Fruit fly (Drosophila melanogaster) whole organism, prepupa: ENCODE measurements around the gene RpS8.

Experiments
- Blimp-1 ChIP-seq: fragments of 200-800 bp; sonication (Bioruptor generic); optimal IDR thresholded peaks from 3 replicates; lab custom pipeline; 2017; ENCODE audit warnings: missing biosample characterization, missing genetic modification characterization, mild to moderate bottlenecking, moderate library complexity, missing genetic modification reagents
- CG10669 ChIP-seq: fragments of 200-800 bp; sonication (Bioruptor generic); optimal IDR thresholded peaks from 3 replicates; lab custom pipeline; 2018; ENCODE audit warnings: missing biosample characterization, mild to moderate bottlenecking, missing genetic modification characterization, moderate library complexity
- CG11294 ChIP-seq: fragments of 200-800 bp; sonication (Bioruptor generic); IDR thresholded peaks from 2 replicates; pipeline ENCODE4 v1.3.6; 2022; ENCODE audit warnings: missing biosample characterization, missing genetic modification characterization
- CG1621 ChIP-seq: fragments of 200-800 bp; sonication (Bioruptor generic); optimal IDR thresholded peaks from 3 replicates; lab custom pipeline; 2018; ENCODE audit warnings: missing biosample characterization, mild to moderate bottlenecking, missing genetic modification characterization
- CG16779 ChIP-seq: fragments of 200-800 bp; sonication (Bioruptor generic); optimal IDR thresholded peaks from 3 replicates; lab custom pipeline; 2017; ENCODE audit warnings: missing biosample characterization, mild to moderate bottlenecking, missing genetic modification characterization
- CG31627 ChIP-seq: fragments of 200-800 bp; sonication (Bioruptor generic); optimal IDR thresholded peaks from 3 replicates; lab custom pipeline; 2016; ENCODE audit warnings: missing biosample characterization, missing genetic modification characterization
- CG32006 ChIP-seq: fragments of 200-800 bp; sonication (Bioruptor generic); optimal IDR thresholded peaks from 3 replicates; lab custom pipeline; 2017; ENCODE audit warnings: missing biosample characterization, mild to moderate bottlenecking, missing genetic modification characterization
- CG34406 ChIP-seq: fragments of 200-800 bp; sonication (Bioruptor generic); optimal IDR thresholded peaks from 3 replicates; lab custom pipeline; 2016; ENCODE audit warnings: missing biosample characterization, missing genetic modification characterization
- CG6163 ChIP-seq: fragments of 200-800 bp; sonication (Bioruptor generic); IDR thresholded peaks from 3 replicates; pipeline ENCODE4 v1.3.6; 2022; ENCODE audit warnings: missing biosample characterization, missing genetic modification characterization
- CG6808 ChIP-seq: fragments of 200-800 bp; sonication (Bioruptor generic); optimal IDR thresholded peaks from 3 replicates; lab custom pipeline; 2017; ENCODE audit warnings: missing biosample characterization, missing genetic modification characterization, mild to moderate bottlenecking, moderate library complexity, missing genetic modification reagents
- CG6854 ChIP-seq: fragments of 200-800 bp; sonication (Bioruptor generic); optimal IDR thresholded peaks from 2 replicates; lab custom pipeline; 2017; ENCODE audit warnings: missing biosample characterization, mild to moderate bottlenecking, missing genetic modification characterization
- CG7368 ChIP-seq: fragments of 200-800 bp; sonication (Bioruptor generic); optimal IDR thresholded peaks from 3 replicates; lab custom pipeline; 2016; ENCODE audit warnings: missing biosample characterization, missing genetic modification characterization
- CG8119 ChIP-seq: fragments of 200-800 bp; sonication (Bioruptor generic); IDR thresholded peaks from 3 replicates; pipeline ENCODE4 v1.3.6; 2022; ENCODE audit warnings: missing biosample characterization, missing genetic modification characterization
- CG8319 ChIP-seq: fragments of 200-800 bp; sonication (Bioruptor generic); optimal IDR thresholded peaks from 3 replicates; lab custom pipeline; 2016; ENCODE audit warnings: missing biosample characterization, missing genetic modification characterization
- Eip75B ChIP-seq: fragments of 200-800 bp; sonication (Bioruptor generic); optimal IDR thresholded peaks from 3 replicates; lab custom pipeline; 2016; ENCODE audit warnings: missing biosample characterization, missing genetic modification characterization
- Eip78C ChIP-seq: fragments of 200-800 bp; sonication (Bioruptor generic); peaks from one replicate; lab custom pipeline; 2016; ENCODE audit warnings: missing biosample characterization, missing genetic modification characterization
- Eip93F ChIP-seq: fragments of 200-800 bp; sonication (Bioruptor generic); optimal IDR thresholded peaks from 2 replicates; lab custom pipeline; 2016; ENCODE audit warnings: missing biosample characterization, mild to moderate bottlenecking, missing genetic modification characterization
- Ets96B ChIP-seq: fragments of 200-800 bp; optimal IDR thresholded peaks from 2 replicates; lab custom pipeline; 2019; ENCODE audit warnings: missing biosample characterization, mild to moderate bottlenecking, missing genetic modification characterization, moderate library complexity
- Hr39 ChIP-seq: fragments of 200-800 bp; sonication (Bioruptor generic); optimal IDR thresholded peaks from 2 replicates; lab custom pipeline; 2016; ENCODE audit warnings: missing biosample characterization, missing genetic modification characterization
- Hr4 ChIP-seq: fragments of 200-800 bp; sonication (Bioruptor generic); optimal IDR thresholded peaks from 3 replicates; lab custom pipeline; 2016; ENCODE audit warnings: missing biosample characterization, missing genetic modification characterization
- Sox14 ChIP-seq: fragments of 200-800 bp; sonication (Bioruptor generic); optimal IDR thresholded peaks from 3 replicates; lab custom pipeline; 2016; ENCODE audit warnings: missing biosample characterization, missing genetic modification characterization
- achi ChIP-seq: fragments of 200-800 bp; sonication (Bioruptor generic); optimal IDR thresholded peaks from 3 replicates; lab custom pipeline; 2016; ENCODE audit warnings: missing biosample characterization, missing genetic modification characterization
- acj6 ChIP-seq: fragments of 200-800 bp; sonication (Bioruptor generic); optimal IDR thresholded peaks from 3 replicates; lab custom pipeline; 2016; ENCODE audit warnings: missing biosample characterization, missing genetic modification characterization
- cyc ChIP-seq: fragments of 200-800 bp; sonication (Bioruptor generic); optimal IDR thresholded peaks from 3 replicates; lab custom pipeline; 2016; ENCODE audit warnings: missing biosample characterization, missing genetic modification characterization
- dsx ChIP-seq: fragments of 200-800 bp; optimal IDR thresholded peaks from 3 replicates; lab custom pipeline; 2019; ENCODE audit warnings: missing biosample characterization, mild to moderate bottlenecking, missing genetic modification characterization, moderate library complexity; ENCODE audit not compliant: poor library complexity, severe bottlenecking
- eg ChIP-seq: fragments of 200-800 bp; sonication (Bioruptor generic); IDR thresholded peaks from 3 replicates; pipeline ENCODE4 v1.3.6; 2022; ENCODE audit warnings: missing biosample characterization, missing genetic modification characterization
- esn ChIP-seq: fragments of 200-800 bp; sonication (Bioruptor generic); optimal IDR thresholded peaks from 2 replicates; lab custom pipeline; 2016; ENCODE audit warnings: missing biosample characterization, mild to moderate bottlenecking, missing genetic modification characterization, moderate library complexity
- fd59A ChIP-seq: fragments of 200-800 bp; sonication (Bioruptor generic); optimal IDR thresholded peaks from 2 replicates; lab custom pipeline; 2017; ENCODE audit warnings: missing biosample characterization, mild to moderate bottlenecking, missing genetic modification characterization, missing genetic modification reagents
- fkh ChIP-seq: fragments of 200-800 bp; sonication (Bioruptor generic); optimal IDR thresholded peaks from 3 replicates; lab custom pipeline; 2017; ENCODE audit warnings: missing biosample characterization, mild to moderate bottlenecking, missing genetic modification characterization, moderate library complexity
- lz ChIP-seq: fragments of 200-800 bp; sonication (Bioruptor generic); optimal IDR thresholded peaks from 3 replicates; lab custom pipeline; 2016; ENCODE audit warnings: missing biosample characterization, missing genetic modification characterization
- net ChIP-seq: fragments of 200-800 bp; sonication (Bioruptor generic); optimal IDR thresholded peaks from 3 replicates; lab custom pipeline; 2016; ENCODE audit warnings: missing biosample characterization, missing genetic modification characterization
- salr ChIP-seq, 2 experiments: fragments of 200-800 bp; sonication (Bioruptor generic); optimal IDR thresholded peaks; 3 replicates each; lab custom pipeline; 2016 to 2018; ENCODE audit warnings: missing biosample characterization in 2 of 2, missing genetic modification characterization in 2 of 2, mild to moderate bottlenecking in 1 of 2
- spab ChIP-seq: fragments of 200-800 bp; sonication (Bioruptor generic); optimal IDR thresholded peaks from 2 replicates; lab custom pipeline; 2017; ENCODE audit warnings: missing biosample characterization, mild to moderate bottlenecking, missing genetic modification characterization, missing genetic modification reagents
- svp ChIP-seq: fragments of 200-800 bp; sonication (Bioruptor generic); peaks from one replicate; lab custom pipeline; 2016; ENCODE audit warnings: missing biosample characterization, missing genetic modification characterization
- vri ChIP-seq: fragments of 200-800 bp; sonication (Bioruptor generic); optimal IDR thresholded peaks from 3 replicates; lab custom pipeline; 2016; ENCODE audit warnings: missing biosample characterization, mild to moderate bottlenecking, missing genetic modification characterization

Gene RpS8

DNA sequence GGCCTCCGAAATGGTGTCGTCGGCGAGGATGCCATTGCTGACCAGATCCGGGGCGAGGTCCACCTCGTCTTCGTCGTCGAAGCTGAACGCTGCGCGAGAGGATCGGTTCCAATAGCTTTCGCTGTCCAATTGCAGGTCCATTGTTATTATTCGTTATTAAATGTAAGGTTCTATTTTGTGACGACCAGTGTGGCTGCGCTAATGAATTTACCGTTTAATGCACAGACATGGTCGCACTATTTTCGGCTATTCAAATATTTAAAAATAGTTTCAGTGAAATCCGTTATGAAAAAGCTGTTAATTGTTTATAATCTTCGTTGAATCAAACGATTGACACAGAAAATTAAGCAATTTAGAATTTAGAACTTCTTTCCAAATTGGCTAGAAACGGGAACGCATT lies 45.1 kb upstream of the RpS8 start, which contains the start of gene Vps16B:
Gene Vps16B (minus strand): TSS at position 186 of the 400 bp plus-strand sequence.
- TF ChIP-seq svp (GFP tag; lab: Kevin White, UChicago) = no peak
- TF ChIP-seq CG31627 (GFP tag; lab: Kevin White, UChicago) = no peak
- TF ChIP-seq Ets96B = no peak
- TF ChIP-seq acj6 (GFP tag; lab: Kevin White, UChicago) = no peak
- no peak for TF ChIP-seq Hr39 (GFP tag; lab: Kevin White, UChicago)
- no peak for TF ChIP-seq Hr4 (GFP tag; lab: Kevin White, UChicago)
- TF ChIP-seq CG7368 (GFP tag; lab: Kevin White, UChicago) = no peak
- TF ChIP-seq Eip75B = no peak

DNA sequence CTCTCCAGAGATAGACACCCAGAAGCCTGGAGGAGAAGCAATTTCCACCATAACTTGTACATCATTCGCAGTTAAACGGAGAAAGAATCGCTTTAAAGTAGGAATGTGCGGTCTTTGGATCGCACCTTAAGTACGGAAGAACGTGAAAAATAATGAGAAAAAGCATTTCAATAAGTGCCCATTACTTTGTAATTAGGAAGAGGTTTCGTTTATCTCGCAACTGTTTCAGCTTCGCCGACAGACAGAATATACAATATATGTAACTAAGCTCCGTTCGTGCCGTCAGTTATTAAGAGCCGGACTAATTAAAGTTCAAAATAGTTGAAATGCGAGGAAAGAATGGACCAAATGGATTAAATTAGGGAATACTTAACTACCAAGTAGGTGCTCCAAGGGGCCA lies 43.7 kb upstream of the RpS8 start, which contains the start of gene CG7829:
Gene CG7829 (minus strand): TSS at position 101 of the 400 bp plus-strand sequence.
- TF ChIP-seq Hr39 (GFP tag; lab: Kevin White, UChicago) (no peak), svp (GFP tag; lab: Kevin White, UChicago) (no peak), dsx (GFP tag; lab: Kevin White, UChicago) (no peak), CG8119 (GFP tag; lab: Robert Waterston, UW) (no peak), CG32006 (GFP tag; lab: Kevin White, UChicago) (no peak), CG6163 (GFP tag; lab: Robert Waterston, UW) (no peak), lz (GFP tag; lab: Kevin White, UChicago) (no peak), CG7368 (GFP tag; lab: Kevin White, UChicago) (no peak), Eip78C (no peak), Ets96B (no peak), spab (GFP tag; lab: Kevin White, UChicago) (no peak), CG1621 (tag; lab: Kevin White, UChicago) (no peak), CG34406 (GFP tag; lab: Kevin White, UChicago) (no peak), vri (GFP tag; lab: Kevin White, UChicago) (no peak)

DNA sequence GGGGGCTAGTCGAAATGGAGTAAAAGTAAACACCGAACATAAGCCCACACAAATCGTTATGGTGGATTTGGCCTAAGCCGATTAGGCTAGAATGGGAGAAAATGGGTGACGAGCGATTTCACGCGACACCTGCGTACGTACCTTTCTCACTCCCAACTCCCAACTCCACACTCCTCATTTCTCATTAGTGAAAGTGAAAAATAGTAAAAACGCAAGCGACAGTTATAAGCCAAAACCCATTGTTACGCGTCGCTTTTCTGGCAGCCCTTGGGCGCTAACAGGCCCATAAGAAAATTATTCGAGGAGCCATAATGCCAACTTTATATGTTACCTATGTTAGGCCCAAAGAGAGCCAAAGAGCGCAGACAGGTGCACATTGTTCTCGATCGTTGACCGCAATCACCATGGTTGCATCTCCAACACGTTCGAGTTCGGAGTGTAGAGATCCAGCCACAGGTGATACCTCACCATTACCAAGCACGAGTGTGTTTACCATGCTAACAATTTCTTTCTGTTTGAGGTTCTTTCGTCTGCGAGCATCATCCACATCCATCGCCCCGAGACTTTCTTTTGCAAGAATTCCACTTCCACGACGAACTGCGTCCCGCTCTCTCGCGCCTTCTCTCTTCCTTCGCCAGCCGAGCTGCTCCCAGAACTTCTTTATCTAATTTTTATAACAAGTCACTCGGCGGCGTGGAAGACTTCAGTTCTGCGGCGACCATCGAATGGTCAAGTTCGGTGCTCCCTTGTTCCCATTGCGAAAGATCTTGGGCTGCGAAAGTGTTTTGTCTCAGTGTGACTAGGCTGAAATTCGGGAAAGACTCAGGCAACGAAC lies 42.7 kb upstream of the RpS8 start, which contains the start of gene neo:
Gene neo (plus strand): TSS at position 698 of the 835 bp plus-strand sequence.
- TF ChIP-seq eg (GFP tag; lab: Robert Waterston, UW) (peak; percentile 31; the same call in 1 of the 3 replicates), CG6854 (GFP tag; lab: Kevin White, UChicago) (peak; percentile 70), CG6163 (GFP tag; lab: Robert Waterston, UW) (0 out of 3 replicates have a peak, but pooled peaks have one; percentile 15), fd59A (GFP tag; lab: Kevin White, UChicago) (no peak)

DNA sequence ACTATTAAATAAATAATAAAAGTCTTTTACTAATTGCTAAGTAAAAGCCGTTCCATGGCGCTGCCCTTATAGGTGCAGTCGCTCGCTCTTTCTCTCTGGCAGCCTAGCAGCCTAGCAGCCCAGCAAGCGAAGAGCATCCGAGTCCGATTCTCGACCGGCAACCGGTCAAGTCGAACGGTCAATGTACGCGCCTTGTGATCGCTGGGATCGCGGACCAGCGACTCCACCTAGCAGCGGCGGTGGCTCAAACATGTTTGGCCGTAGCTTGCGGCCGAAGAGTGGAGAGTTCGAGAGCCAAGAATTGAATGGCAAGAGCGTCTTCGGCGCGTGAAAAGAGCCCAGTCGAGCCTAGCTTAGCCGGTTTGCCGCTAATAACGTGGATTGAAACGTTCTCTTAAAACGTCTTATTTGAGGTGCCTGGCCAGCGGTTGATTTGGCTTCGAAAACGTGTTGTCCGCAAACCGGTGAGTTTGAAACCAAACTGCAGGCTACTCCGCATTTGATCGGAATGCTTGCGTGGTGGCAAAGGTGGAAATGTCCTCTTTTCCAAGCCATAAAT lies 32.1 kb upstream of the RpS8 start:
- no peak for TF ChIP-seq Hr39 (GFP tag; lab: Kevin White, UChicago)
- peak; percentile 26 for TF ChIP-seq Eip78C
- peak; percentile 29; the same call in 1 of the 3 replicates for TF ChIP-seq CG8119 (GFP tag; lab: Robert Waterston, UW)

DNA sequence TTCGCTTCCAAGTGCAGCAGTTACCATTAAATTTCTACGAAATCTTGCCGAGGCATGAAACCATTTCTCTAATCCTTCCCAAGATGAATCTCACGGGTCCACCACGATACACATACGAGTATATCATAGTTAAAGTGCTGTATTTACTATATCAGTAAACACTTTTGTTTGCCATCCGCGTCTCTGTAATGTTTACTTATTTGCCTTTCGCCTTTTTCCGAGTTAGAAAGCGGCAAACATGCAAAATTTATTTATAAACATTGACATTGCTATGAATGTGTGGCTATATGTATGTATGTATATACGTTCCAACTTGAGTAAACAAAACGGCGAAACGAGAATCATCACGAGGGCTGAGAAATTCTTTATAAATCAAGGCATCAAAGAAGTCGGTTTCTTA lies 30.5 kb upstream of the RpS8 start:
- TF ChIP-seq fkh (GFP tag; lab: Kevin White, UChicago) = peak; percentile 84
- no peak for TF ChIP-seq salr (GFP tag; optimal IDR thresholded peaks at IDR 0.05; lab: Kevin White, UChicago)
- TF ChIP-seq Eip78C = peak; percentile 37
- no peak for TF ChIP-seq CG32006 (GFP tag; lab: Kevin White, UChicago)

DNA sequence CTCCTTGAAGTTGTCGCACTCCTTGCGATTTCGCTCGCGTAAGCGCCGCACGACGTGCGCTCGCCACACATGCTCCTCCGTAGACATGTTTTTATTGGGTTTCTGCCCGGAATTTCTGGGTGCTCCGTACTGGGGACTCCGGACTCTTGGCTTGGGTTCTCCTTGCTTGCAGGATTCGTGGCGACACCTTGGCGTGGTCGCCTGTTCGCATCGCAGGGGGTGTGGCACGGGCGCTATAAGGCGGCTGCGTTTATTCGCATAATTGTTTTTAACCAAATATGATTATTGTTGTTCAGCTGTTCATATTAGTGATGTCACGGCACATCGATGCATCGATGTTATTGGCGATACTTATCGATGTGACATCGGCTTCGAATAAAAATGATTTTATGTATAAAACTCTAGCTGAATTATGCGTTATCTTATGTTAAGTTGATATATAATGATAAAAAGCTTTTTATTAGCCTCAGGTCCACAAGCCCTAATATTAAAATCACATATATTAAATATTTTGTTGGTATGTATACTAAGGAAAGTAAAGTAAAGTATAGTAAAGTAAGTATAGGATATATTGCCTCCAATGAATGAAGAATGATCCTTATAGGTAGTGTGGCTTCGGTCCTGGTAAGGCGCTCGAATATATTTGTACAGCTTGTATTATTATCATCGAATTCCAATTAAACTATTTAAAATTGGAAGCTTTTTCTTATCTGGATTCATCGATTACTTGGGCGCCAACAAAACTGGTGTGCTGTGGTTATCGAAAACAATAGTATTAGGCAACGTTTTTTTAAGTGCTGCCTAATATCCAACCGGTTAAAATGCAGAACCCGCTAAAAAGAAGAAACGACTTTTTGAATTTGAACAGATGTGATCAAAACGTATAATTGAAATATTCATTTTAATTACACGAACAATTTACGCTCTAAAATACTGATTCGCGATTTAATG lies 26.3 kb upstream of the RpS8 start, which contains the start of gene Atg16:
Gene Atg16 (minus strand): TSS at position 343 of the 951 bp plus-strand sequence.
- TF ChIP-seq Sox14 = peak; percentile 1
- TF ChIP-seq CG7368 (GFP tag; lab: Kevin White, UChicago) = no peak
- TF ChIP-seq lz (GFP tag; lab: Kevin White, UChicago) = no peak
- TF ChIP-seq cyc (GFP tag; lab: Kevin White, UChicago) = no peak
- TF ChIP-seq CG16779 (tag; lab: Kevin White, UChicago) = no peak
- no peak for TF ChIP-seq CG11294 (GFP tag; lab: Robert Waterston, UW)
- no peak for TF ChIP-seq CG10669 (GFP tag; lab: Kevin White, UChicago)
- no peak for TF ChIP-seq achi (GFP tag; lab: Kevin White, UChicago)
- no peak for TF ChIP-seq Blimp-1
- no peak for TF ChIP-seq CG6808
- no peak for TF ChIP-seq net (GFP tag; lab: Kevin White, UChicago)
- no peak for TF ChIP-seq CG8319 (GFP tag; lab: Kevin White, UChicago)
- TF ChIP-seq Ets96B = no peak
- TF ChIP-seq esn (GFP tag; lab: Kevin White, UChicago) = peak; percentile 16
- TF ChIP-seq vri (GFP tag; lab: Kevin White, UChicago) = no peak
- no peak for TF ChIP-seq Eip93F
